Fruit fly (Drosophila melanogaster): ENCODE data around the gene CG9522.

Gene CG9522

dm6 chrX:14848755-14849354 is at the start of gene CG9522:
CG9522 (minus strand) TSS chrX:14848808.
- TF ChIP-seq pan (optimal IDR thresholded peaks at IDR 0.05) (no peak), psq (optimal IDR thresholded peaks at IDR 0.05) (no peak), CG8478 (optimal IDR thresholded peaks at IDR 0.05) (no peak), usp (GFP tag; optimal IDR thresholded peaks at IDR 0.05) (no peak), EcR (GFP tag; optimal IDR thresholded peaks at IDR 0.05) (no peak)

DNA sequence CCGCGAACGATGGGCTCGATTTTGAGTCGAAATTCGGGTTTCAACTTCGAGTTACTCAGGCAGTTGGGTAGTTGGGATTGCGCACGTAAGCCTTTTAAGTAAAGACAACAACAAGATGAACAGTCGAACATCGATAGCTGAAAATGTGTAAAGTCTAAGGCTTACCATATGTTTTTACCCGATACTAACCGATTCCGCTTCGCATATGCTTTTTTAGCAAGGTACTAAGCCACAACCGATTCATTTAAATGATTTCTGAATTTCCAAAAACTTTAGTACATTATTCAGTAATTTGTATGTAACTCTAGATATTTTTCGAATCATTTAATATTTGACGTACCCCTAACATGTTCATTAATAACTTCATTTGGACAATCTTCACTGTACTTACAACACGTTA is 49.0 kb upstream of the CG9522 start:
- TF ChIP-seq psq (optimal IDR thresholded peaks at IDR 0.05) (no peak), CG8478 (optimal IDR thresholded peaks at IDR 0.05) (no peak), EcR (GFP tag; optimal IDR thresholded peaks at IDR 0.05) (no peak), pan (optimal IDR thresholded peaks at IDR 0.05) (no peak), usp (GFP tag; optimal IDR thresholded peaks at IDR 0.05) (no peak), Dll (optimal IDR thresholded peaks at IDR 0.05) (no peak)

DNA sequence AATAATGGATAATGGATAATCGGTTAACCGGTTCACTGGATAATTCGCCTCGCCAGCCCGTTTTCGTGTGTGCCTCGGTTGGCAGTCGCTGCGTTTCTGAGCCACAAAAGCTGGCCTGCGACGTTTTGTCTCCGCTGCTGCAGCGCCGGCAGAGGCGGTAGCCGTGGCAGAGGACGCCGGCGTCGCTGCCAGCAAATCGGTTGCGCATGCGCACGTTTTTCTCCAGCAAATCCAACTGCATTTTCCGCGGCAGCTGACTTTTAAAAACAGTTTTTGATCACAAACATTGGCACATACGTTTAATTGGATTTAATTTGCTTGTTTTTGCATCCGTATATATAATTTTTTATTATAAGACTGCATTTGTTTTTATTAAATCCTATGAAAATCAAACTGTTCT is 48.2 kb upstream of the CG9522 start, which contains the start of gene CG9514:
Gene CG9514, minus strand, starts transcription at position 101 of the 400 bp plus-strand sequence.
- TF ChIP-seq EcR (GFP tag; optimal IDR thresholded peaks at IDR 0.05) (no peak), Dll (optimal IDR thresholded peaks at IDR 0.05) (no peak), usp (GFP tag; optimal IDR thresholded peaks at IDR 0.05) (no peak), psq (optimal IDR thresholded peaks at IDR 0.05) (no peak), CG8478 (optimal IDR thresholded peaks at IDR 0.05) (no peak), pan (optimal IDR thresholded peaks at IDR 0.05) (no peak)

DNA sequence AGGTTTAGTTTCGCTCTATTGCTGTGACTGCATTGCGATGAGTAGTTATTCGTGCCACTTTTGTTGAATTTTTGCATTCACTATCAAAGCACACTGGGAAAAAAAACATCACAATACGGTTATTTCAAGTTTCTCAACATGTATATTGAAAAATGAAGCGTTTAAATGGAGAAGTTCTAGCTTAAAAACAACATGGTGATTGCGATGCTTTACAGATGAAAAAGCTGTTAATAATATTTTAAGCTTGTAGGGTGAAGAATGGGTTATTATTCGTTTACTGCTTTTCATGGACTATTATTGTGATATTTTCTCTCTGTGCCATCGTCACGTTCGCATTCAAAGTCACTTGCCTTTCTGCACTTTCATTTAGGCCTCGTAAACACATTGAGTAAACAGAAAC is 47.7 kb upstream of the CG9522 start:
- TF ChIP-seq Dll (optimal IDR thresholded peaks at IDR 0.05), result no peak
- no peak for TF ChIP-seq CG8478 (optimal IDR thresholded peaks at IDR 0.05)
- no peak for TF ChIP-seq pan (optimal IDR thresholded peaks at IDR 0.05)
- TF ChIP-seq usp (GFP tag; optimal IDR thresholded peaks at IDR 0.05), result no peak
- TF ChIP-seq EcR (GFP tag; optimal IDR thresholded peaks at IDR 0.05), result no peak
- TF ChIP-seq psq (optimal IDR thresholded peaks at IDR 0.05), result no peak

- no peak for TF ChIP-seq EcR (GFP tag; optimal IDR thresholded peaks at IDR 0.05)
- TF ChIP-seq pan (optimal IDR thresholded peaks at IDR 0.05), result no peak
- no peak for TF ChIP-seq Dll (optimal IDR thresholded peaks at IDR 0.05)
- TF ChIP-seq usp (GFP tag; optimal IDR thresholded peaks at IDR 0.05), result no peak
- no peak for TF ChIP-seq psq (optimal IDR thresholded peaks at IDR 0.05)
- no peak for TF ChIP-seq CG8478 (optimal IDR thresholded peaks at IDR 0.05)
These were observed 45.3 kb upstream of the CG9522 start for dm6 chrX:14893872-14894271.

DNA sequence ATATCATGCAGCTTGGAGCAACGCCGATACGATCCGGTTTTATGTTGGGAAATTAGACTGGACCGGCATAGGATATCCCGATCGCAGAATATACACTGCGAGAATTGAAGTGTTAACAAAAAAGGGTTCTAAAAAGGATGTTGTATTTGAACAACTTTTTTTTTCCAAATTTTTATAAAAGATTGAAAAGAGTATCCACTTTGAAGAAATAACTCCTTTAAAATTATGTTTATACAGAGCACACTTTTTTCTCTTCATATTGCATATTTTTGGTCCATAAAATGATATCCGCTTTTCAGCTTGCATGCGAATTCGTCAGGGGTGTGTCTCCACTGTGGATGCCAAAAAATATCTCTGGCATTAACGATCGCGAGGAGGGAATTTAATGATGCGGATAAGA is 43.7 kb upstream of the CG9522 start:
- no peak for TF ChIP-seq psq (optimal IDR thresholded peaks at IDR 0.05)
- TF ChIP-seq pan (optimal IDR thresholded peaks at IDR 0.05), result no peak
- no peak for TF ChIP-seq usp (GFP tag; optimal IDR thresholded peaks at IDR 0.05)
- no peak for TF ChIP-seq CG8478 (optimal IDR thresholded peaks at IDR 0.05)
- no peak for TF ChIP-seq EcR (GFP tag; optimal IDR thresholded peaks at IDR 0.05)
- TF ChIP-seq Dll (optimal IDR thresholded peaks at IDR 0.05), result no peak

DNA sequence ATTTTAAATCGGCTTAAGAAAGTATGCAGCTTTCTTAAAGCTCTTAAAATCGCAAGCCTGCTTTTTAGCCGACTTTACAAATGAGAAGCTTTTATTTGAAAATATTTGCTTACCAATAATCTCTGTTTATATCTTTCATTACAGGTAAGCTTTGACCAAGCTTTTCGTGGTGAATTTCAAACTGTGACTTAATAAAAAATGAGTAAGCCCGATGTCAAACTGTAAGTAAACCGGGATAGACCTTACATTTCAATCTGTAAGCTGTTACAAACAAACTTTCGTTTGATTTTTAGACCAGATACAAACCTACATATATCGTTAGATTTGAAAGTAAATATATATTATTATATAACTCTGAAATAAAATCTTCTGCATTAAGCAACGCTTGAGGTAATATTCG is 36.9 kb upstream of the CG9522 start:
- TF ChIP-seq pan (optimal IDR thresholded peaks at IDR 0.05) (no peak), usp (GFP tag; optimal IDR thresholded peaks at IDR 0.05) (no peak), Dll (optimal IDR thresholded peaks at IDR 0.05) (no peak), EcR (GFP tag; optimal IDR thresholded peaks at IDR 0.05) (no peak), psq (optimal IDR thresholded peaks at IDR 0.05) (no peak), CG8478 (optimal IDR thresholded peaks at IDR 0.05) (no peak)

dm6 chrX:14883993-14884392 is 35.4 kb upstream of the CG9522 start:
- TF ChIP-seq usp (GFP tag; optimal IDR thresholded peaks at IDR 0.05), result no peak
- TF ChIP-seq psq (optimal IDR thresholded peaks at IDR 0.05), result no peak
- no peak for TF ChIP-seq Dll (optimal IDR thresholded peaks at IDR 0.05)
- no peak for TF ChIP-seq pan (optimal IDR thresholded peaks at IDR 0.05)
- TF ChIP-seq EcR (GFP tag; optimal IDR thresholded peaks at IDR 0.05), result no peak
- TF ChIP-seq CG8478 (optimal IDR thresholded peaks at IDR 0.05), result no peak

dm6 chrX:14882536-14883118 is 34.0 kb upstream of the CG9522 start, which contains the start of the genes CG45064 and CG45065:
CG45064 (minus strand) TSS chrX:14882586.
CG45065 (minus strand) TSS chrX:14882586.
- TF ChIP-seq usp (GFP tag; optimal IDR thresholded peaks at IDR 0.05) (no peak), Dll (optimal IDR thresholded peaks at IDR 0.05) (no peak), EcR (GFP tag; optimal IDR thresholded peaks at IDR 0.05) (no peak), psq (optimal IDR thresholded peaks at IDR 0.05) (no peak), CG8478 (optimal IDR thresholded peaks at IDR 0.05) (no peak)

dm6 chrX:14878917-14879316 is 30.3 kb upstream of the CG9522 start:
- TF ChIP-seq EcR (GFP tag; optimal IDR thresholded peaks at IDR 0.05) (no peak), Dll (optimal IDR thresholded peaks at IDR 0.05) (no peak), pan (optimal IDR thresholded peaks at IDR 0.05) (no peak), psq (optimal IDR thresholded peaks at IDR 0.05) (no peak), CG8478 (optimal IDR thresholded peaks at IDR 0.05) (no peak), usp (GFP tag; optimal IDR thresholded peaks at IDR 0.05) (no peak)

DNA sequence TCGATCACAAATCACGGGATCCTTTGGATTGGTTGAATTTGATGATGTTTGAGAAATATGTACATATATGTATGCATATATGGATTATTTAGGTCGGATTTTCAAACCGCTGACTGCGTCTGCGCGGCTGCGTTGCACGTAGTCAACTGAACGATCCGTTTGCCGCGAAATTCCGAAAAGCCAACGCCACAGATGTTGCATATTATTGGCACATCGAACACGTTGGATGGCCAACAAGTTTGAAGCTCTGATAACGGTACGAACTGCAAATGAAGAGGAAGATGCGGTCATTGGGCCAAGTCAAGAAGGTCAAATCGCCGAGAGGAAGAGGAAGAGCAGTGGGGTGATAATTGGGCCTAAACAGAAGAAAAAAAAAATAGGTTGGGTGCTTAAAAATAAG is 22.4 kb upstream of the CG9522 start, which contains the start of gene CG9518:
Gene CG9518, minus strand, starts transcription at position 154 of the 400 bp plus-strand sequence.
- TF ChIP-seq Dll (optimal IDR thresholded peaks at IDR 0.05), result no peak
- no peak for TF ChIP-seq EcR (GFP tag; optimal IDR thresholded peaks at IDR 0.05)
- no peak for TF ChIP-seq psq (optimal IDR thresholded peaks at IDR 0.05)
- TF ChIP-seq CG8478 (optimal IDR thresholded peaks at IDR 0.05), result no peak
- TF ChIP-seq usp (GFP tag; optimal IDR thresholded peaks at IDR 0.05), result no peak
- TF ChIP-seq pan (optimal IDR thresholded peaks at IDR 0.05), result no peak

DNA sequence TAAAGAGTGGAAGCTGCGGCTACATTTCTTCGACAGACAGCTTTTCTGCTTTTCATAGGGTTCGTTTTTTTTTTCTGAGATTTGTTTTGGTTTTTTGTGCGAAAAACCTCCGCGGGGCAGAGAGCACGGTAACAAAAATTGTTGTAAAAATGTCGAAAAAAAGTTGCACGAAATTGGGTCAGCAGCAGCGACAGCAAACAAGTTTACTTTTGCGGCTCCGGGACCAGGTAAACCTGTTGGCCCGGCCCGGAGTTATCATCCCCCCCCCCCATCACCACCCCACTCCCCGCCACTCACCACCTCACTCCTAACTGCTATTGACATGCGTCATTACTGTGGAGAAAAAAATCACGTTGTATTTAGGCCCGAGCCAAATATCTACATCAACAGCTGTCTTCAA is 19.8 kb upstream of the CG9522 start:
- TF ChIP-seq pan (optimal IDR thresholded peaks at IDR 0.05), result no peak
- TF ChIP-seq Dll (optimal IDR thresholded peaks at IDR 0.05), result no peak

All from whole organism.